Worm (Caenorhabditis elegans) whole organism, young adult: Measurements from ENCODE around the gene grd-3.
"Not testable (repeated sequence)": the region's sequence is repeated elsewhere in the genome, so short reads cannot be mapped to it uniquely, and the experiment has no call there.

Experiments used
- F49E8.2 ChIP-seq: sonication (generic microtip); optimal IDR thresholded peaks from 3 replicates; lab custom pipeline; 2017; ENCODE audit warnings: missing genetic modification characterization, mild to moderate bottlenecking, missing compliant biosample characterization, antibody characterized with exemption, moderate library complexity; ENCODE audit not compliant: insufficient read depth
- T26A5.8 ChIP-seq: sonication (generic microtip); optimal IDR thresholded peaks from 2 replicates; lab custom pipeline; 2016; ENCODE audit warnings: missing genetic modification characterization, missing compliant biosample characterization
- ama-1 ChIP-seq, 3 experiments: fragments of 150-350 bp in 1 of 3; sonication (generic microtip) in 2 of 3; optimal IDR thresholded peaks; 2 replicates each; lab custom pipeline; 2014 to 2018; ENCODE audit warnings: missing biosample characterization in 2 of 3, missing genetic modification characterization in 2 of 3, missing genetic modification reagents in 2 of 3
- ccch-3 ChIP-seq: fragments of 200-800 bp; sonication (Bioruptor generic); optimal IDR thresholded peaks from 2 replicates; lab custom pipeline; 2018; ENCODE audit warnings: mild to moderate bottlenecking, missing genetic modification characterization, missing compliant biosample characterization
- ekl-4 ChIP-seq: fragments of 200-800 bp; sonication (Bioruptor generic); IDR thresholded peaks from 2 replicates; pipeline ENCODE4 v1.3.6; 2022; ENCODE audit warnings: missing genetic modification reagents, missing genetic modification characterization, missing compliant biosample characterization
- fkh-3 ChIP-seq: sonication (generic microtip); optimal IDR thresholded peaks from 2 replicates; lab custom pipeline; 2016; ENCODE audit warnings: mild to moderate bottlenecking, missing genetic modification characterization, missing compliant biosample characterization
- hsf-1 ChIP-seq: fragments of 200-800 bp; sonication (Bioruptor generic); IDR thresholded peaks from 2 replicates; pipeline ENCODE4 v1.3.6; 2022; ENCODE audit warnings: missing genetic modification reagents, missing genetic modification characterization, missing compliant biosample characterization
- let-526 ChIP-seq: fragments of 200-800 bp; sonication (Bioruptor generic); IDR thresholded peaks from 2 replicates; pipeline ENCODE4 v1.3.6; 2022; ENCODE audit warnings: missing genetic modification reagents, missing genetic modification characterization, missing compliant biosample characterization
- nhr-90 ChIP-seq: sonication (generic microtip); optimal IDR thresholded peaks from 2 replicates; lab custom pipeline; 2016; ENCODE audit warnings: missing genotype, mild to moderate bottlenecking, missing genetic modification characterization, missing compliant biosample characterization
- snpc-4 ChIP-seq, 5 experiments: fragments of 150-350 bp in 1 of 5; sonication (generic microtip) in 4 of 5; optimal IDR thresholded peaks; 2 replicates each; lab custom pipeline; 2014 to 2018; ENCODE audit warnings: missing genetic modification characterization in 5 of 5, missing biosample characterization in 3 of 5, antibody characterized with exemption in 2 of 5, mild to moderate bottlenecking in 2 of 5, missing compliant biosample characterization in 2 of 5, missing genotype in 2 of 5, moderate library complexity in 2 of 5, missing genetic modification reagents in 1 of 5
- ztf-25 ChIP-seq: fragments of 200-800 bp; sonication (Bioruptor generic); IDR thresholded peaks from 2 replicates; pipeline ENCODE4 v1.3.6; 2022; ENCODE audit warnings: missing genetic modification reagents, missing genetic modification characterization, missing compliant biosample characterization
- ztf-28 ChIP-seq: fragments of 200-800 bp; sonication (Bioruptor generic); IDR thresholded peaks from 2 replicates; pipeline ENCODE4 v1.3.6; 2022; ENCODE audit warnings: missing genetic modification reagents, missing genetic modification characterization, missing compliant biosample characterization
- ztf-3 ChIP-seq: fragments of 200-800 bp; sonication (Bioruptor generic); optimal IDR thresholded peaks from 2 replicates; lab custom pipeline; 2018; ENCODE audit warnings: mild to moderate bottlenecking, missing genetic modification characterization, missing compliant biosample characterization

- TF ChIP-seq ama-1 (optimal IDR thresholded peaks at IDR 0.05; lab: Kevin White, UChicago); ama-1 (GFP tag; optimal IDR thresholded peaks at IDR 0.05; lab: Kevin White, UChicago); F49E8.2; ekl-4; nhr-90 (tag; lab: Kevin White, UChicago); snpc-4 (GFP tag; optimal IDR thresholded peaks at IDR 0.05; lab: Kevin White, UChicago); snpc-4 (tag; optimal IDR thresholded peaks at IDR 0.05; lab: Kevin White, UChicago); let-526 (GFP tag; lab: Robert Waterston, UW); ztf-28 (GFP tag; lab: Robert Waterston, UW); hsf-1; ccch-3 (GFP tag; lab: Kevin White, UChicago); fkh-3 (tag; lab: Kevin White, UChicago); ztf-3; ztf-25 (GFP tag; lab: Robert Waterston, UW); T26A5.8: not testable (repeated sequence)
Measured at ce11 chrIV:3389999-3390398, 49.5 kb upstream of the grd-3 start, which contains the start of gene B0546.5.
